Worm (Caenorhabditis elegans): Measurements from ENCODE around the gene F46H5.7.

ce11 chrX:7205195-7205594, 37.6 kb downstream of the F46H5.7 start, which contains the start of gene C55B6.5:
- no peak for TF ChIP-seq F13H6.1 (tag; optimal IDR thresholded peaks at IDR 0.05)
- TF ChIP-seq nhr-12 (tag; optimal IDR thresholded peaks at IDR 0.05), result no peak
- no peak for TF ChIP-seq peb-1 (tag; optimal IDR thresholded peaks at IDR 0.05)
- no peak for TF ChIP-seq unc-39 (tag; optimal IDR thresholded peaks at IDR 0.05)
- TF ChIP-seq elt-1 (tag; optimal IDR thresholded peaks at IDR 0.05), result no peak
- TF ChIP-seq lin-13 (GFP tag; optimal IDR thresholded peaks at IDR 0.05), result no peak
- TF ChIP-seq nhr-77 (tag; optimal IDR thresholded peaks at IDR 0.05), result no peak
- TF ChIP-seq aly-2 (tag; optimal IDR thresholded peaks at IDR 0.05), result no peak
- no peak for TF ChIP-seq ztf-11 (tag; optimal IDR thresholded peaks at IDR 0.05)

Data from whole organism, L2 larva.